Worm (Caenorhabditis elegans): ENCODE results near the gene ZK381.2.

DNA sequence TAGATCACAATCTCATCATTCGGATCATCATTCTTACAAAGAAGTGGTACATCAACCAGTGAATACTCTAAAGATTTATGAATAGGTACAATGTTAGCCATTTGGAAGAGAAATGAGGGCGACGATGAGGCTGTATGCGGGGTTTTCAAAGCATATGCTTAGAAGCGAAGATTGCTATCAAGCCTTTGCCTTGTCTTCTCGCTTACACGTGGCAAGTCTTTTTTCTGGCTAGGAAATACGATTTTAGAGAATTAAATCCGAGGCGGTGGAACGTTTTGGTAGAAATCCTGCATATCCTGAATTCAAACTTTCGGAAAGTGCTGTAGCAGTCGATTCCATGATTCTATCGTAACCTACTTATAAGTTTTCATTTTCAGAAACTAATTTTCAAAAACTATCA lies 45.2 kb upstream of the ZK381.2 start, which contains the start of gene T22D1.18:
- TF ChIP-seq cebp-2 (GFP tag; IDR thresholded peaks at IDR 0.05), result no peak
- no peak for TF ChIP-seq ama-1 (optimal IDR thresholded peaks at IDR 0.05)
- no peak for TF ChIP-seq ama-1 (GFP tag; optimal IDR thresholded peaks at IDR 0.05)

Measured in whole organism, young adult.